Fruit fly (Drosophila melanogaster) whole organism, prepupa: ENCODE data around the gene CG13248.

Experiments
- Blimp-1 ChIP-seq: fragments of 200-800 bp; sonication (Bioruptor generic); optimal IDR thresholded peaks from 3 replicates; lab custom pipeline; 2017; ENCODE audit warnings: missing biosample characterization, missing genetic modification characterization, mild to moderate bottlenecking, moderate library complexity, missing genetic modification reagents
- CG15336 ChIP-seq: fragments of 200-800 bp; sonication (Bioruptor generic); IDR thresholded peaks from 2 replicates; pipeline ENCODE4 v1.3.6; 2022; ENCODE audit warnings: missing biosample characterization, missing genetic modification characterization
- CG31627 ChIP-seq: fragments of 200-800 bp; sonication (Bioruptor generic); optimal IDR thresholded peaks from 3 replicates; lab custom pipeline; 2016; ENCODE audit warnings: missing biosample characterization, missing genetic modification characterization
- CG32006 ChIP-seq: fragments of 200-800 bp; sonication (Bioruptor generic); optimal IDR thresholded peaks from 3 replicates; lab custom pipeline; 2017; ENCODE audit warnings: missing biosample characterization, mild to moderate bottlenecking, missing genetic modification characterization
- CG4318 ChIP-seq: fragments of 200-800 bp; sonication (Bioruptor generic); optimal IDR thresholded peaks from 3 replicates; lab custom pipeline; 2017; ENCODE audit warnings: missing biosample characterization, mild to moderate bottlenecking, missing genetic modification characterization
- CG6808 ChIP-seq: fragments of 200-800 bp; sonication (Bioruptor generic); optimal IDR thresholded peaks from 3 replicates; lab custom pipeline; 2017; ENCODE audit warnings: missing biosample characterization, missing genetic modification characterization, mild to moderate bottlenecking, moderate library complexity, missing genetic modification reagents
- CG8319 ChIP-seq: fragments of 200-800 bp; sonication (Bioruptor generic); optimal IDR thresholded peaks from 3 replicates; lab custom pipeline; 2016; ENCODE audit warnings: missing biosample characterization, missing genetic modification characterization
- CG8632 ChIP-seq: fragments of 200-800 bp; sonication (Bioruptor generic); optimal IDR thresholded peaks from 3 replicates; lab custom pipeline; 2016; ENCODE audit warnings: missing biosample characterization, missing genetic modification characterization
- OdsH ChIP-seq: fragments of 200-800 bp; sonication (Bioruptor generic); optimal IDR thresholded peaks from 3 replicates; lab custom pipeline; 2016; ENCODE audit warnings: missing biosample characterization, missing genetic modification characterization
- Sox102F ChIP-seq: fragments of 200-800 bp; sonication (Bioruptor generic); optimal IDR thresholded peaks from 2 replicates; lab custom pipeline; 2016; ENCODE audit warnings: missing biosample characterization, mild to moderate bottlenecking, missing genetic modification characterization
- dac ChIP-seq: fragments of 200-800 bp; sonication (Bioruptor generic); optimal IDR thresholded peaks from 2 replicates; lab custom pipeline; 2017; ENCODE audit warnings: missing biosample characterization, mild to moderate bottlenecking, missing genetic modification characterization
- fd59A ChIP-seq: fragments of 200-800 bp; sonication (Bioruptor generic); optimal IDR thresholded peaks from 2 replicates; lab custom pipeline; 2017; ENCODE audit warnings: missing biosample characterization, mild to moderate bottlenecking, missing genetic modification characterization, missing genetic modification reagents
- lz ChIP-seq: fragments of 200-800 bp; sonication (Bioruptor generic); optimal IDR thresholded peaks from 3 replicates; lab custom pipeline; 2016; ENCODE audit warnings: missing biosample characterization, missing genetic modification characterization
- salr ChIP-seq, 2 experiments: fragments of 200-800 bp; sonication (Bioruptor generic); optimal IDR thresholded peaks; 3 replicates each; lab custom pipeline; 2016 to 2018; ENCODE audit warnings: missing biosample characterization in 2 of 2, missing genetic modification characterization in 2 of 2, mild to moderate bottlenecking in 1 of 2

DNA sequence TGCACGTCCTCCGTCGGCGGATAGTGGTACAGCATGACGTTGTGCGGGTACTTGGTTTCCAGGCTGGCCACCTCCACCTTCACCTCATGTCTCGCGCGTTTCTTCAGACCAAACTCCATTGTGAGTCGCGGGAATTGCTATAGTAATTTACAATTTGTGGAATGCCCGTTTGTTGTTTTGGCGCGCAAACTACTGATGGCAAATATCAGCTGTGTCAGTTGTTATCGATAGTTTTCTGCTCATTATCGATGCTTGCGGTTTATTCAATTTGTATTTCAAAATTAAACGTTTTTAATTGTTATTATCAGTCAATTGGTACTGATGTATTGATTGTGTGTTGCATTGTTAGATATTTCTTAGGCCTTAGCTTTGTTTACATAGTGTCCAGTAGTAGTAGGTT, 49.0 kb downstream of the CG13248 start, which contains the start of gene Prim2:
- TF ChIP-seq dac (GFP tag; lab: Kevin White, UChicago) (no peak), salr (GFP tag; optimal IDR thresholded peaks at IDR 0.05; lab: Kevin White, UChicago) (no peak), CG15336 (GFP tag; lab: Robert Waterston, UW) (no peak), lz (no peak), CG8319 (no peak), CG6808 (GFP tag; lab: Kevin White, UChicago) (no peak), fd59A (no peak), CG8632 (GFP tag; lab: Kevin White, UChicago) (no peak), Sox102F (GFP tag; lab: Kevin White, UChicago) (no peak), CG4318 (GFP tag; lab: Kevin White, UChicago) (no peak), CG32006 (GFP tag; lab: Kevin White, UChicago) (no peak), CG31627 (GFP tag; lab: Kevin White, UChicago) (no peak), OdsH (no peak), Blimp-1 (GFP tag; lab: Kevin White, UChicago) (no peak)
